Fruit fly (Drosophila melanogaster) whole organism, embryonic: Measurements from ENCODE around the gene CG14646.

Experiments used
- Abd-B ChIP-seq: fragments of 200-800 bp; sonication (Bioruptor generic); optimal IDR thresholded peaks from 2 replicates; lab custom pipeline; 2018; ENCODE audit warnings: missing biosample characterization, mild to moderate bottlenecking, missing genetic modification characterization, moderate library complexity
- CG10267 ChIP-seq: fragments of 200-800 bp; sonication (Bioruptor generic); optimal IDR thresholded peaks from 2 replicates; lab custom pipeline; 2018; ENCODE audit warnings: missing biosample characterization, mild to moderate bottlenecking, missing genetic modification characterization, moderate library complexity
- CG11398 ChIP-seq: fragments of 200-800 bp; sonication (Bioruptor generic); optimal IDR thresholded peaks from 2 replicates; lab custom pipeline; 2016; ENCODE audit warnings: missing biosample characterization, missing genetic modification characterization
- CG13287 ChIP-seq: fragments of 200-800 bp; sonication (Bioruptor generic); IDR thresholded peaks from 2 replicates; pipeline ENCODE4 v1.3.6; 2022; ENCODE audit warnings: missing biosample characterization, missing genetic modification characterization; ENCODE audit not compliant: partially characterized antibody
- CG14965 ChIP-seq: fragments of 200-800 bp; sonication (Bioruptor generic); optimal IDR thresholded peaks from 2 replicates; lab custom pipeline; 2016; ENCODE audit warnings: missing biosample characterization, missing genetic modification characterization, borderline replicate concordance
- CG15514 ChIP-seq: fragments of 200-800 bp; sonication (Bioruptor generic); optimal IDR thresholded peaks from 3 replicates; lab custom pipeline; 2017; ENCODE audit warnings: missing biosample characterization, missing genetic modification characterization, mild to moderate bottlenecking, moderate library complexity, missing genetic modification reagents
- CG17186 ChIP-seq: fragments of 200-800 bp; sonication (Bioruptor generic); optimal IDR thresholded peaks from 3 replicates; lab custom pipeline; 2017; ENCODE audit warnings: missing biosample characterization, missing genetic modification reagents, missing genetic modification characterization
- CG31441 ChIP-seq: fragments of 200-800 bp; sonication (Bioruptor generic); IDR thresholded peaks from 2 replicates; pipeline ENCODE4 v1.3.6; 2022; ENCODE audit warnings: missing biosample characterization, missing genetic modification characterization
- CG3838 ChIP-seq: fragments of 200-800 bp; sonication (Bioruptor generic); optimal IDR thresholded peaks from 3 replicates; lab custom pipeline; 2016; ENCODE audit warnings: missing biosample characterization, missing genetic modification characterization
- CG4282 ChIP-seq: fragments of 200-800 bp; sonication (Bioruptor generic); optimal IDR thresholded peaks from 2 replicates; lab custom pipeline; 2016; ENCODE audit warnings: missing biosample characterization, missing genetic modification characterization
- CG4617 ChIP-seq: fragments of 200-800 bp; sonication (Bioruptor generic); optimal IDR thresholded peaks from 3 replicates; lab custom pipeline; 2016; ENCODE audit warnings: missing biosample characterization, missing genetic modification characterization, borderline replicate concordance
- CG7271 ChIP-seq: fragments of 200-800 bp; sonication (Bioruptor generic); optimal IDR thresholded peaks from 2 replicates; lab custom pipeline; 2018; ENCODE audit warnings: missing biosample characterization, mild to moderate bottlenecking, missing genetic modification characterization, moderate library complexity
- CG7928 ChIP-seq: fragments of 200-800 bp; sonication (Bioruptor generic); optimal IDR thresholded peaks from 2 replicates; lab custom pipeline; 2017; ENCODE audit warnings: missing biosample characterization, mild to moderate bottlenecking, missing genetic modification characterization
- CG8290 ChIP-seq, 3 experiments: fragments of 200-800 bp; sonication (Bioruptor generic); optimal IDR thresholded peaks; 2 replicates each; lab custom pipeline; 2016 to 2019; ENCODE audit warnings: missing biosample characterization in 3 of 3, missing genetic modification characterization in 3 of 3, mild to moderate bottlenecking in 2 of 3, moderate library complexity in 1 of 3
- CG8924 ChIP-seq: fragments of 200-800 bp; optimal IDR thresholded peaks from 3 replicates; lab custom pipeline; 2019; ENCODE audit warnings: missing biosample characterization, mild to moderate bottlenecking, missing genetic modification characterization, moderate library complexity
- Camta ChIP-seq: fragments of 200-800 bp; sonication (Bioruptor generic); optimal IDR thresholded peaks from 2 replicates; lab custom pipeline; 2016; ENCODE audit warnings: missing biosample characterization, missing genetic modification characterization
- CoRest ChIP-seq: fragments of 200-800 bp; sonication (Bioruptor generic); optimal IDR thresholded peaks from 3 replicates; lab custom pipeline; 2018; ENCODE audit warnings: missing biosample characterization, mild to moderate bottlenecking, missing genetic modification characterization, moderate library complexity
- D19B ChIP-seq: fragments of 200-800 bp; sonication (Bioruptor generic); optimal IDR thresholded peaks from 2 replicates; lab custom pipeline; 2017; ENCODE audit warnings: missing biosample characterization, mild to moderate bottlenecking, missing genetic modification characterization
- Dp ChIP-seq: fragments of 200-800 bp; sonication (Bioruptor generic); optimal IDR thresholded peaks from 2 replicates; lab custom pipeline; 2018; ENCODE audit warnings: missing biosample characterization, mild to moderate bottlenecking, missing genetic modification characterization, moderate library complexity
- Drgx ChIP-seq: fragments of 200-800 bp; sonication (Bioruptor generic); IDR thresholded peaks from 2 replicates; pipeline ENCODE4 v1.3.6; 2022; ENCODE audit warnings: missing biosample characterization, missing genetic modification characterization
- H15 ChIP-seq: fragments of 200-800 bp; sonication (Bioruptor generic); IDR thresholded peaks from 3 replicates; pipeline ENCODE4 v1.3.6; 2022; ENCODE audit warnings: missing biosample characterization, missing genetic modification characterization
- Hmr ChIP-seq: fragments of 200-800 bp; sonication (Bioruptor generic); optimal IDR thresholded peaks from 3 replicates; lab custom pipeline; 2017; ENCODE audit warnings: mild to moderate bottlenecking, missing biosample characterization, missing genetic modification reagents, missing genetic modification characterization
- Jarid2 ChIP-seq: fragments of 200-800 bp; sonication (Bioruptor generic); optimal IDR thresholded peaks from 3 replicates; lab custom pipeline; 2017; ENCODE audit warnings: mild to moderate bottlenecking, missing biosample characterization, missing genetic modification reagents, missing genetic modification characterization
- Lhr ChIP-seq: fragments of 200-800 bp; sonication (Bioruptor generic); optimal IDR thresholded peaks from 3 replicates; lab custom pipeline; 2017; ENCODE audit warnings: mild to moderate bottlenecking, missing biosample characterization, missing genetic modification reagents, missing genetic modification characterization
- MESR4 ChIP-seq: fragments of 200-800 bp; sonication (Bioruptor generic); optimal IDR thresholded peaks from 2 replicates; lab custom pipeline; 2018; ENCODE audit warnings: missing biosample characterization, mild to moderate bottlenecking, missing genetic modification characterization, moderate library complexity
- Nf-YC ChIP-seq: fragments of 200-800 bp; optimal IDR thresholded peaks from 3 replicates; lab custom pipeline; 2019; ENCODE audit warnings: missing biosample characterization, mild to moderate bottlenecking, missing genetic modification characterization, moderate library complexity
- Pdp1 ChIP-seq, 2 experiments: fragments of 200-800 bp; sonication (Bioruptor generic); optimal IDR thresholded peaks; 3 replicates each; lab custom pipeline; 2016; ENCODE audit warnings: missing biosample characterization in 2 of 2, missing genetic modification characterization in 2 of 2, mild to moderate bottlenecking in 1 of 2, moderate library complexity in 1 of 2
- Xbp1 ChIP-seq: fragments of 200-800 bp; sonication (Bioruptor generic); optimal IDR thresholded peaks from 3 replicates; lab custom pipeline; 2016; ENCODE audit warnings: missing biosample characterization, mild to moderate bottlenecking, missing genetic modification characterization
- dan ChIP-seq: fragments of 200-800 bp; sonication (Bioruptor generic); IDR thresholded peaks from 2 replicates; pipeline ENCODE4 v1.3.6; 2022; ENCODE audit warnings: missing biosample characterization, missing genetic modification characterization
- dati ChIP-seq: fragments of 200-800 bp; sonication (Bioruptor generic); IDR thresholded peaks from 2 replicates; pipeline ENCODE4 v1.3.6; 2022; ENCODE audit warnings: missing biosample characterization, missing genetic modification characterization
- jing ChIP-seq: fragments of 200-800 bp; sonication (Bioruptor generic); optimal IDR thresholded peaks from 2 replicates; lab custom pipeline; 2018; ENCODE audit warnings: missing biosample characterization, mild to moderate bottlenecking, missing genetic modification characterization
- jumu ChIP-seq: fragments of 200-800 bp; sonication (Bioruptor generic); optimal IDR thresholded peaks from 3 replicates; lab custom pipeline; 2016; ENCODE audit warnings: missing biosample characterization, missing genetic modification characterization
- mirr ChIP-seq: fragments of 200-800 bp; sonication (Bioruptor generic); optimal IDR thresholded peaks from 3 replicates; lab custom pipeline; 2018; ENCODE audit warnings: missing biosample characterization, mild to moderate bottlenecking, missing genetic modification characterization
- stwl ChIP-seq: fragments of 200-800 bp; sonication (Bioruptor generic); optimal IDR thresholded peaks from 3 replicates; lab custom pipeline; 2018; ENCODE audit warnings: missing biosample characterization, mild to moderate bottlenecking, missing genetic modification characterization, moderate library complexity
- tx ChIP-seq: fragments of 200-800 bp; sonication (Bioruptor generic); optimal IDR thresholded peaks from 2 replicates; lab custom pipeline; 2016; ENCODE audit warnings: missing biosample characterization, missing genetic modification characterization
- vnd ChIP-seq: fragments of 200-800 bp; sonication (Bioruptor generic); IDR thresholded peaks from 3 replicates; pipeline ENCODE4 v1.3.6; 2022; ENCODE audit warnings: missing biosample characterization, missing genetic modification characterization; ENCODE audit not compliant: partially characterized antibody
- wek ChIP-seq: fragments of 200-800 bp; sonication (Bioruptor generic); optimal IDR thresholded peaks from 3 replicates; lab custom pipeline; 2018; ENCODE audit warnings: missing biosample characterization, mild to moderate bottlenecking, missing genetic modification characterization, moderate library complexity

CG14646 gene

DNA sequence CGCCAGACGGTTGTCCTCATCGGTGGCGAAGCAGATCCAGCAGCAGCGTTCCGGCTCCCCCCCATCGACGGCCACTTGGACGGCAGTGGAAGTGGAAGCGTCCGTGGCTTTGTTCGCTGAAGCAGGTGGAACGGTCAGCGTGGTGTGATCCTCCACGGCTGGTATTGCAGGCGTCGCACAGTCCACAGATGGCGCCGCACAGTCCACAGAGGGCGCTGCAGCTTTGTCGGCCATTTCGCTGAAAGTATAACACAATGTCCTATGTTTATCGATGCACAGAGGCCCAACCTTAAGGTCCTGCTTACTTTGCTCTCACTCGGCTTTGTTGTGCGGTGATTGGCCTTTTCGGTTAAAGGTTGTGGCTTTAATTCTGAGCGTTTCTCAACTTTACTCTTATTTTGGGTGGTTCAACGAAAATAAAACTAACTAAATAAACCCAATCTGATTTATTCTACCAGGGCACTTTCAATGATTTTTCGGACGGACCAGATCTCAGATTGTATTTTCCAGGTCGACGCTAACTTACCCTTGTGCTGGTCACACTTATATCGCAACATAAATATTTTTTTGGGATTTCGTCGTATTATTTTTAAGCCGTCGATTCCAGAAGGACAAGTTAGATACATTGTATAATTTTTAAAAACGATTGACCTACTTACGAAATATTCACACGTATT, 7.4 kb downstream of the CG14646 start, which contains the start of gene CG9855 (continued):
- TF ChIP-seq CG3838 (GFP tag; lab: Kevin White, UChicago) (no peak), CG7271 (tag; lab: Kevin White, UChicago) (no peak), CoRest (tag; lab: Kevin White, UChicago) (peak; percentile 23), dati (GFP tag; lab: Robert Waterston, UW) (no peak), Nf-YC (tag; lab: Kevin White, UChicago) (peak; percentile 18), Jarid2 (GFP tag; lab: Kevin White, UChicago) (no peak), CG8290 (GFP tag; optimal IDR thresholded peaks at IDR 0.05; lab: Kevin White, UChicago) (peak; percentile 24), CG8290 (tag; optimal IDR thresholded peaks at IDR 0.05; lab: Kevin White, UChicago) (peak in 1 of 2 experiments; percentile 20), H15 (GFP tag; lab: Robert Waterston, UW) (no peak), CG31441 (no peak), jumu (GFP tag; lab: Kevin White, UChicago) (no peak), Xbp1 (GFP tag; lab: Kevin White, UChicago) (no peak), Pdp1 (GFP tag; optimal IDR thresholded peaks at IDR 0.05; lab: Kevin White, UChicago) (peak in 1 of 2 experiments; percentile 79), vnd (GFP tag; lab: Robert Waterston, UW) (no peak), CG10267 (peak; percentile 45), Camta (no peak), Hmr (GFP tag; lab: Kevin White, UChicago) (peak; percentile 17), D19B (GFP tag; lab: Kevin White, UChicago) (no peak), Drgx (GFP tag; lab: Robert Waterston, UW) (no peak), CG4617 (GFP tag; lab: Kevin White, UChicago) (peak; percentile 83), mirr (GFP tag; lab: Kevin White, UChicago) (no peak), wek (GFP tag; lab: Kevin White, UChicago) (no peak), dan (GFP tag; lab: Robert Waterston, UW) (no peak), CG4282 (GFP tag; lab: Kevin White, UChicago) (no peak), tx (GFP tag; lab: Kevin White, UChicago) (no peak), MESR4 (GFP tag; lab: Kevin White, UChicago) (peak; percentile 75), CG8924 (tag; lab: Kevin White, UChicago) (peak; percentile 39), CG15514 (GFP tag; lab: Kevin White, UChicago) (peak; percentile 62), Abd-B (GFP tag; lab: Kevin White, UChicago) (no peak), jing (GFP tag; lab: Kevin White, UChicago) (no peak), CG7928 (peak; percentile 66), stwl (tag; lab: Kevin White, UChicago) (peak; percentile 81), Dp (GFP tag; lab: Kevin White, UChicago) (peak; percentile 43), CG13287 (GFP tag; lab: Robert Waterston, UW) (peak; percentile 48; the same call in 1 of the 2 replicates), CG14965 (GFP tag; lab: Kevin White, UChicago) (no peak), Lhr (GFP tag; lab: Kevin White, UChicago) (peak; percentile 58), CG17186 (peak; percentile 26), CG11398 (GFP tag; lab: Kevin White, UChicago) (no peak)
- TF ChIP-seq, all 482 proteins: peak for 65
